Worm (Caenorhabditis elegans) whole organism, mixed stage, embryonic: ENCODE results near the gene str-118.

ENCODE experiments used
- M03D4.4 ChIP-seq: sonication (generic microtip); optimal IDR thresholded peaks from 2 replicates; lab custom pipeline; 2017; ENCODE audit warnings: mild to moderate bottlenecking, missing genetic modification characterization, missing compliant biosample characterization
- bed-3 ChIP-seq: fragments of 200-800 bp; sonication (Bioruptor generic); optimal IDR thresholded peaks from 3 replicates; lab custom pipeline; 2018; ENCODE audit warnings: mild to moderate bottlenecking, missing genetic modification characterization, moderate library complexity, missing compliant biosample characterization
- blmp-1 ChIP-seq: fragments of 150-350 bp; optimal IDR thresholded peaks from 2 replicates; lab custom pipeline; 2014; ENCODE audit warnings: missing biosample characterization, missing genetic modification characterization
- ceh-39 ChIP-seq: fragments of 150-350 bp; optimal IDR thresholded peaks from 2 replicates; lab custom pipeline; 2014; ENCODE audit warnings: missing biosample characterization, missing genetic modification characterization
- ceh-43 ChIP-seq: fragments of 200-800 bp; sonication (Bioruptor generic); optimal IDR thresholded peaks from 2 replicates; lab custom pipeline; 2018; ENCODE audit warnings: mild to moderate bottlenecking, missing genetic modification characterization, moderate library complexity, missing compliant biosample characterization
- ceh-83 ChIP-seq: fragments of 200-800 bp; sonication (Bioruptor generic); optimal IDR thresholded peaks from 2 replicates; lab custom pipeline; 2018; ENCODE audit warnings: mild to moderate bottlenecking, missing genetic modification characterization, missing compliant biosample characterization
- cnd-1 ChIP-seq: fragments of 200-800 bp; sonication (Bioruptor generic); optimal IDR thresholded peaks from 2 replicates; lab custom pipeline; 2018; ENCODE audit warnings: mild to moderate bottlenecking, missing genetic modification characterization, missing compliant biosample characterization
- drap-1 ChIP-seq: fragments of 200-800 bp; sonication (Bioruptor generic); optimal IDR thresholded peaks from 3 replicates; lab custom pipeline; 2018; ENCODE audit warnings: mild to moderate bottlenecking, missing genetic modification characterization, missing compliant biosample characterization
- elt-1 ChIP-seq: sonication (generic microtip); optimal IDR thresholded peaks from 2 replicates; lab custom pipeline; 2017; ENCODE audit warnings: missing genetic modification characterization, mild to moderate bottlenecking, missing compliant biosample characterization, antibody characterized with exemption, moderate library complexity, borderline replicate concordance; ENCODE audit not compliant: insufficient read depth
- elt-3 ChIP-seq: fragments of 150-350 bp; optimal IDR thresholded peaks from 2 replicates; lab custom pipeline; 2014; ENCODE audit warnings: missing biosample characterization, missing genetic modification characterization
- flh-1 ChIP-seq: fragments of 200-800 bp; sonication (Bioruptor generic); optimal IDR thresholded peaks from 2 replicates; lab custom pipeline; 2018; ENCODE audit warnings: mild to moderate bottlenecking, missing genetic modification characterization, moderate library complexity, missing compliant biosample characterization
- ham-2 ChIP-seq: fragments of 200-800 bp; sonication (Bioruptor generic); optimal IDR thresholded peaks from 2 replicates; lab custom pipeline; 2018; ENCODE audit warnings: mild to moderate bottlenecking, missing genetic modification characterization, missing compliant biosample characterization
- lin-32 ChIP-seq: fragments of 200-800 bp; sonication (Bioruptor generic); optimal IDR thresholded peaks from 2 replicates; lab custom pipeline; 2018; ENCODE audit warnings: mild to moderate bottlenecking, missing genetic modification characterization, missing compliant biosample characterization
- lsy-2 ChIP-seq: fragments of 150-350 bp; optimal IDR thresholded peaks from 2 replicates; lab custom pipeline; 2014; ENCODE audit warnings: missing biosample characterization, missing genetic modification characterization
- mab-5 ChIP-seq: fragments of 150-350 bp; optimal IDR thresholded peaks from 2 replicates; lab custom pipeline; 2014; ENCODE audit warnings: missing biosample characterization, missing genetic modification characterization
- mep-1 ChIP-seq: fragments of 150-350 bp; optimal IDR thresholded peaks from 2 replicates; lab custom pipeline; 2017; ENCODE audit warnings: missing biosample characterization, missing genetic modification reagents, missing genetic modification characterization, inconsistent platforms
- mls-2 ChIP-seq: sonication (generic microtip); optimal IDR thresholded peaks from 2 replicates; lab custom pipeline; 2016; ENCODE audit warnings: mild to moderate bottlenecking, missing genetic modification characterization, moderate library complexity, missing compliant biosample characterization
- nhr-12 ChIP-seq: fragments of 150-350 bp; optimal IDR thresholded peaks from 2 replicates; lab custom pipeline; 2014; ENCODE audit warnings: missing biosample characterization, missing genetic modification characterization
- nhr-2 ChIP-seq: fragments of 150-350 bp; optimal IDR thresholded peaks from 2 replicates; lab custom pipeline; 2014; ENCODE audit warnings: missing biosample characterization, missing genetic modification characterization
- nhr-28 ChIP-seq: fragments of 150-350 bp; optimal IDR thresholded peaks from 2 replicates; lab custom pipeline; 2014; ENCODE audit warnings: missing biosample characterization, missing genetic modification characterization
- pha-4 ChIP-seq: fragments of 150-350 bp; optimal IDR thresholded peaks from 2 replicates; lab custom pipeline; 2018; ENCODE audit warnings: missing biosample characterization, missing genetic modification reagents, missing genetic modification characterization
- sem-2 ChIP-seq: fragments of 200-800 bp; sonication (Bioruptor generic); optimal IDR thresholded peaks from 2 replicates; lab custom pipeline; 2018; ENCODE audit warnings: mild to moderate bottlenecking, missing genetic modification characterization, missing compliant biosample characterization
- snpc-4 ChIP-seq: fragments of 150-350 bp; optimal IDR thresholded peaks from 2 replicates; lab custom pipeline; 2014; ENCODE audit warnings: missing biosample characterization, missing genetic modification characterization
- tbx-8 ChIP-seq: fragments of 200-800 bp; sonication (Bioruptor generic); optimal IDR thresholded peaks from 2 replicates; lab custom pipeline; 2018; ENCODE audit warnings: mild to moderate bottlenecking, missing genetic modification characterization, moderate library complexity, missing compliant biosample characterization
- unc-39 ChIP-seq: fragments of 150-350 bp; optimal IDR thresholded peaks from 2 replicates; lab custom pipeline; 2014; ENCODE audit warnings: missing biosample characterization, missing genetic modification characterization
- unc-62 ChIP-seq: fragments of 150-350 bp; optimal IDR thresholded peaks from 2 replicates; lab custom pipeline; 2014; ENCODE audit warnings: missing biosample characterization, missing genetic modification reagents, missing genetic modification characterization
- ztf-11 ChIP-seq: fragments of 150-350 bp; optimal IDR thresholded peaks from 2 replicates; lab custom pipeline; 2014; ENCODE audit warnings: missing biosample characterization, missing genetic modification characterization

Gene str-118

DNA sequence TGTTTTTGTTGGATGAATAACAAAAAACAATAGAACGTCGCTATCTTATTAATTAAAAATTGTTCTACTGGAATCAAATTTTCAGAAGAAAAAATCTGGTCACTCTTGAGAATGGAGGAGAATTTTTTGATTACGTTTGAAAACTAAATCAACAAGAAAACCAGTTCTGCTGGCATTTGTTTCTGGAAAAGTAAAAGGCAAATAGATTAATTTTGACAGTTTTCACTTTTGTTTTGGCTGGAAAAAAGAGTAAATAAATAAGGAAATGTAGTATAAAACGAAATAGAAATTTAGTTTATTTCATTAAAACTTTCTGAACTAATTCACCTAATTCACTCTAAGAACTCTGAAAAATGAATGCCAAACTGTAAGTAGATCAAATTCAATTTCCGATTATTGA is 12.3 kb downstream of the str-118 start, which contains the start of gene fipr-13:
fipr-13 (plus strand) TSS at position 301 of the 400 bp plus-strand sequence.
- TF ChIP-seq ceh-43 (GFP tag; lab: Kevin White, UChicago) = no peak
- TF ChIP-seq lsy-2 (tag; lab: Kevin White, UChicago) = no peak
- no peak for TF ChIP-seq sem-2
- TF ChIP-seq elt-1 (tag; lab: Kevin White, UChicago) = no peak
- no peak for TF ChIP-seq ceh-39 (tag; lab: Kevin White, UChicago)
- TF ChIP-seq M03D4.4 (tag; lab: Kevin White, UChicago) = no peak
- no peak for TF ChIP-seq ham-2 (GFP tag; lab: Kevin White, UChicago)
- TF ChIP-seq tbx-8 (GFP tag; lab: Kevin White, UChicago) = no peak
- TF ChIP-seq blmp-1 = no peak
- TF ChIP-seq snpc-4 (tag; lab: Kevin White, UChicago) = no peak
- no peak for TF ChIP-seq mab-5 (tag; lab: Kevin White, UChicago)
- TF ChIP-seq cnd-1 (tag; lab: Kevin White, UChicago) = no peak
- no peak for TF ChIP-seq flh-1 (GFP tag; lab: Kevin White, UChicago)
- no peak for TF ChIP-seq nhr-12
- TF ChIP-seq ztf-11 (tag; lab: Kevin White, UChicago) = no peak

- TF ChIP-seq snpc-4 (tag; lab: Kevin White, UChicago) (no peak), M03D4.4 (tag; lab: Kevin White, UChicago) (no peak), blmp-1 (no peak), lsy-2 (tag; lab: Kevin White, UChicago) (no peak)
Measured at ce11 chrV:10065679-10066078, 13.7 kb downstream of the str-118 start.

DNA sequence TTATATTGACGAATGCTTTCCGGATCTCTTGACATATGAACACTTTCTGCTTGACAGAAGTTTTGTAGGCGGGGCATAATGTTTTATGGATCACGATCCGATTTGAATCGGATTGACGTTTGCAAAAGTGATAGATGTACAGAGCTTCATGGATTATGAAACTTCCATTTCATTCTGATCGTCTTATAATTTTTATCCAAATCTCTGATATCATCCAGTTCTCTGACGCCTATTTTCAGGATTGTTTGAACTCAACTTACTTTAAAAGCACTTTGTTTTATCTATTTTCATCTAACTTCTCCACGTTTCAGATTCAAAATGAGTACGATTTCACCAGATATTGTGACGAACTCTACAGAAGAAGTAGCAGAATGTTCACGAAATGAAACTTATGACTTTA is 14.8 kb downstream of the str-118 start, which contains the start of gene npr-39:
npr-39 (plus strand) TSS at position 301 of the 400 bp plus-strand sequence.
- TF ChIP-seq mep-1 (tag; lab: Kevin White, UChicago) = no peak
- no peak for TF ChIP-seq nhr-28 (tag; lab: Kevin White, UChicago)
- TF ChIP-seq ztf-11 (tag; lab: Kevin White, UChicago) = no peak
- no peak for TF ChIP-seq M03D4.4 (tag; lab: Kevin White, UChicago)
- no peak for TF ChIP-seq nhr-2 (tag; lab: Kevin White, UChicago)
- TF ChIP-seq lin-32 = no peak
- no peak for TF ChIP-seq mls-2 (tag; lab: Kevin White, UChicago)
- no peak for TF ChIP-seq elt-3 (tag; lab: Kevin White, UChicago)
- TF ChIP-seq cnd-1 (tag; lab: Kevin White, UChicago) = no peak
- no peak for TF ChIP-seq lsy-2 (tag; lab: Kevin White, UChicago)
- no peak for TF ChIP-seq snpc-4 (tag; lab: Kevin White, UChicago)
- TF ChIP-seq flh-1 (GFP tag; lab: Kevin White, UChicago) = no peak
- no peak for TF ChIP-seq pha-4
- no peak for TF ChIP-seq ceh-83 (GFP tag; lab: Kevin White, UChicago)
- no peak for TF ChIP-seq unc-39
- TF ChIP-seq, all 35 proteins: peak for 0

DNA sequence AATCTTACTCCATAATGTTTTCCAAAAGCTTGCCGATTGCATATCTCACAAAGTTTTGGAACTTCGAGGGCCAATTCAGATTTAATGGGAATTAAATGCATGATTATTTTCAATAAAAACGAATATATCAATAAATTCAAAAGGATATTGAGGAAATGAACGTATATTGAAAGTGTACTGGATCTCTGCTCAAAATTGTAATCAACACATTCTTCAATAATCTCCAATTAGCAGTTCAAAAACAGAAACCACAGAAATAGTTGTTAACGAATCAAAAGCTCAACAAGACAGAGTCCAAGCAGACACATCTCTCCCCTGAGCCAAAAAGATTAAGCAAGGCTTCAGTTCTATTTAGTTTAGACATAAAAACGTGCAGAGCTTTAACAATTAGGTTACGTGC is 18.6 kb downstream of the str-118 start, which contains the start of gene nhr-192:
nhr-192 (minus strand) TSS at position 101 of the 400 bp plus-strand sequence.
- no peak for TF ChIP-seq drap-1 (GFP tag; lab: Kevin White, UChicago)
- no peak for TF ChIP-seq unc-62 (GFP tag; lab: Kevin White, UChicago)
- no peak for TF ChIP-seq ham-2 (GFP tag; lab: Kevin White, UChicago)
- no peak for TF ChIP-seq nhr-2 (tag; lab: Kevin White, UChicago)
- no peak for TF ChIP-seq cnd-1 (tag; lab: Kevin White, UChicago)
- TF ChIP-seq unc-39 = no peak
- no peak for TF ChIP-seq lin-32
- TF ChIP-seq blmp-1 = no peak
- no peak for TF ChIP-seq ceh-39 (tag; lab: Kevin White, UChicago)
- TF ChIP-seq ceh-43 (GFP tag; lab: Kevin White, UChicago) = no peak

DNA sequence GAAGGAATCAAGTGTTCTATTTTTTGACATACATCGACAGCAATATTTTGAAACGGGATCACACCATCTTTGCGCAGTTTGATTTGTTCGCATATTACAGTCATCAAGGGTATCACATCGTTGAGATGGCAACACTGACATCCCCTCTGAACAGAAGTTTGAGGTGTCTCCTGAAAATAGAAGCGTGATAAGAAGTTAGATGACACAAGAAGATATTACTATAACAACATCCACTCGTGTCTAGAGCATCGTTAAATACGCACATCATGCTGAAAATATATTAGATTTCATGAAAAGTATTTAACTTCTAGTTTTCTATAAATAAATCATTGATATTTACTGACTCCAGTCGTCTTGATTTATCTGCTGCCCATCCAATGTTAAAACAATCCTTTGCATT is 20.8 kb downstream of the str-118 start:
- no peak for TF ChIP-seq cnd-1 (tag; lab: Kevin White, UChicago)
- no peak for TF ChIP-seq sem-2
- no peak for TF ChIP-seq unc-39
- no peak for TF ChIP-seq M03D4.4 (tag; lab: Kevin White, UChicago)
- no peak for TF ChIP-seq bed-3 (GFP tag; lab: Kevin White, UChicago)
- TF ChIP-seq ztf-11 (tag; lab: Kevin White, UChicago) = no peak
- no peak for TF ChIP-seq elt-3 (tag; lab: Kevin White, UChicago)
- no peak for TF ChIP-seq nhr-28 (tag; lab: Kevin White, UChicago)
- TF ChIP-seq mls-2 (tag; lab: Kevin White, UChicago) = no peak
- TF ChIP-seq unc-62 (GFP tag; lab: Kevin White, UChicago) = no peak
- no peak for TF ChIP-seq ham-2 (GFP tag; lab: Kevin White, UChicago)
- TF ChIP-seq flh-1 (GFP tag; lab: Kevin White, UChicago) = no peak
